Fruit fly (Drosophila melanogaster) S2 (cell line): ENCODE data around the gene QIL1.

Source experiments
- CG8478 ChIP-seq: fragments of >200 bp; optimal IDR thresholded peaks from 2 replicates; lab custom pipeline; 2018
- CTCF ChIP-seq, 2 experiments: fragments of >200 bp; optimal IDR thresholded peaks; 2 replicates each; lab custom pipeline; 2018

Gene QIL1

dm6 chr3L:17497969-17498368 lies 32.2 kb downstream of the QIL1 start:
- TF ChIP-seq CTCF (optimal IDR thresholded peaks at IDR 0.05; lab: Kevin White, UChicago) (no peak), CG8478 (lab: Kevin White, UChicago) (no peak)

- no peak for TF ChIP-seq CG8478 (lab: Kevin White, UChicago)
- TF ChIP-seq CTCF (optimal IDR thresholded peaks at IDR 0.05; lab: Kevin White, UChicago) = no peak
These were observed 33.4 kb downstream of the QIL1 start for dm6 chr3L:17498952-17499710.

- TF ChIP-seq CG8478 (lab: Kevin White, UChicago) = no peak
- TF ChIP-seq CTCF (optimal IDR thresholded peaks at IDR 0.05; lab: Kevin White, UChicago) = no peak
These were observed 34.7 kb downstream of the QIL1 start for dm6 chr3L:17500315-17500985.

- TF ChIP-seq CG8478 (lab: Kevin White, UChicago) (no peak), CTCF (optimal IDR thresholded peaks at IDR 0.05; lab: Kevin White, UChicago) (no peak)
These were observed 36.5 kb downstream of the QIL1 start for dm6 chr3L:17502235-17502634.

- TF ChIP-seq CG8478 (lab: Kevin White, UChicago) = no peak
- no peak for TF ChIP-seq CTCF (optimal IDR thresholded peaks at IDR 0.05; lab: Kevin White, UChicago)
These were observed 38.8 kb downstream of the QIL1 start for dm6 chr3L:17504538-17504937.

- no peak for TF ChIP-seq CG8478 (lab: Kevin White, UChicago)
- no peak for TF ChIP-seq CTCF (optimal IDR thresholded peaks at IDR 0.05; lab: Kevin White, UChicago)
These were observed 40.4 kb downstream of the QIL1 start for dm6 chr3L:17506005-17506760.

- TF ChIP-seq CTCF (optimal IDR thresholded peaks at IDR 0.05; lab: Kevin White, UChicago) = no peak
These were observed 41.1 kb downstream of the QIL1 start for dm6 chr3L:17506830-17507229.

- TF ChIP-seq CG8478 (lab: Kevin White, UChicago) = no peak
- no peak for TF ChIP-seq CTCF (optimal IDR thresholded peaks at IDR 0.05; lab: Kevin White, UChicago)
These were observed 47.7 kb downstream of the QIL1 start for dm6 chr3L:17513492-17513891.

- TF ChIP-seq CG8478 (lab: Kevin White, UChicago) (no peak), CTCF (optimal IDR thresholded peaks at IDR 0.05; lab: Kevin White, UChicago) (no peak)
These were observed 48.3 kb downstream of the QIL1 start, which contains the start of the genes U4-U6-60K and CG7564 for dm6 chr3L:17513893-17514616. TSS of gene U4-U6-60K (minus strand) at chr3L:17513912. TSS of gene CG7564 (plus strand) at chr3L:17514298.
